Fruit fly (Drosophila melanogaster): ENCODE results near the gene CG2938.

DNA sequence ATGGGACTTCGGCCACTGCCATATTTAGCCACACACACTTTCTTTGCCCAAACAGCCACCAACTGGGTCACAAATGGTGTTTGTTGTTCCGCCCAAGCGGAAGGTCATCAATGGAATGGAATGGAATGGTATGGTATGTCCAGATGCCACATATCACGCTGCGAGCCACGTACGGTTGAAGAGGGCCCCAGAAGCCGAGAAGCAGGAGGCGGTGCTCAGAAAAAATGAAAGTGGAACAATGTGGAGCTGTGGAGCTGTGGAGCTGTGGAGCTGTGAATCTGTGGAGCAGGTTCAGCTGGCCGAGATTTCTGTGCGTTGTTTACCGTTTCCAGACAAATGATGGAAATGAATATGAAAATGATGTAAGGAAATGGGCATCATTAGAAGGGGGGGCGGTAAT, 49.5 kb downstream of the CG2938 start:
- TF ChIP-seq CG14711 (tag; optimal IDR thresholded peaks at IDR 0.05) (no peak), bab1 (GFP tag; optimal IDR thresholded peaks at IDR 0.05) (no peak), ovo (GFP tag; optimal IDR thresholded peaks at IDR 0.05) (no peak)
